Fruit fly (Drosophila melanogaster): ENCODE data around the gene Tspo.

Tspo gene

DNA sequence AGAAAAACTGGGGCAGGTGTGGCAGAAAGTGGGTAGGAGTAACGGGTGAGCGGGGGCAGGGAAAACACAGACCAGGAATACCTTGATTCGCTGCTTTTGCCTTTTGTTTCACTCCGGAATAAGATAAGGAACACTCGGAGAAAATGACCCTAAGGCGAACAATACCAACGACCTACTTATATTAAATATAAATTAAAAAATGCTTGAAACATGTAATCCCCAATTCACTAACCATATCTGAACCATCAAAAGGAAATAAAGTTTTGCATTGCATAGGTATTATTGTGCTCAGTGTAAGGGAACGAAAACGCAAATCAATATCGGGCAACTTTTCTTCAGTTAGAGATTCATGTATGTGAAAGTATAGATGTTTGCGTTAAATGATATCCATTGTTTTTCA lies 47.4 kb upstream of the Tspo start (continued):
- TF ChIP-seq CG18619 (GFP tag; optimal IDR thresholded peaks at IDR 0.05) (peak; percentile 57), Opbp (GFP tag; IDR thresholded peaks at IDR 0.05; ENCODE audit: partially characterized antibody) (no peak), CG14667 (GFP tag; IDR thresholded peaks at IDR 0.05) (0 out of 2 replicates have a peak, but pooled peaks have one; percentile 18), en (GFP tag; optimal IDR thresholded peaks at IDR 0.05) (no peak), Dbx (GFP tag; IDR thresholded peaks at IDR 0.05) (no peak), oc (tag; optimal IDR thresholded peaks at IDR 0.05) (peak; percentile 66), Scr (GFP tag; IDR thresholded peaks at IDR 0.05; ENCODE audit: partially characterized antibody) (no peak), CG6254 (GFP tag; optimal IDR thresholded peaks at IDR 0.05) (no peak), Lhr (GFP tag; optimal IDR thresholded peaks at IDR 0.05) (peak; percentile 25), fd96Cb (tag; optimal IDR thresholded peaks at IDR 0.05) (peak; percentile 4), sna (GFP tag; IDR thresholded peaks at IDR 0.05; ENCODE audit: partially characterized antibody) (no peak), cato (GFP tag; optimal IDR thresholded peaks at IDR 0.05; ENCODE audit: borderline replicate concordance) (peak; percentile 2), Oaz (GFP tag; IDR thresholded peaks at IDR 0.05) (peak; percentile 57), Six4 (GFP tag; optimal IDR thresholded peaks at IDR 0.05) (no peak), kay (GFP tag; optimal IDR thresholded peaks at IDR 0.05) (no peak), CG6813 (GFP tag; optimal IDR thresholded peaks at IDR 0.05) (no peak), CG1792 (GFP tag; optimal IDR thresholded peaks at IDR 0.05) (no peak), CG10147 (GFP tag; optimal IDR thresholded peaks at IDR 0.05) (peak; percentile 36), CG2712 (tag; optimal IDR thresholded peaks at IDR 0.05) (peak; percentile 65), CG9609 (GFP tag; optimal IDR thresholded peaks at IDR 0.05) (no peak), CG16779 (GFP tag; IDR thresholded peaks at IDR 0.05) (no peak), D19A (tag; optimal IDR thresholded peaks at IDR 0.05) (peak; percentile 54), phol (tag; optimal IDR thresholded peaks at IDR 0.05) (peak; percentile 54), HLH3B (GFP tag; IDR thresholded peaks at IDR 0.05) (peak; percentile 58), CG10565 (GFP tag; optimal IDR thresholded peaks at IDR 0.05) (no peak), CG31388 (GFP tag; optimal IDR thresholded peaks at IDR 0.05) (no peak), CG18599 (GFP tag; optimal IDR thresholded peaks at IDR 0.05) (peak; percentile 29), repo (GFP tag; optimal IDR thresholded peaks at IDR 0.05) (no peak), CG18764 (GFP tag; optimal IDR thresholded peaks at IDR 0.05) (peak; percentile 1), Dp (GFP tag; optimal IDR thresholded peaks at IDR 0.05) (no peak), lola (GFP tag; optimal IDR thresholded peaks at IDR 0.05) (peak in 1 of 3 experiments; percentile 51), btn (GFP tag; optimal IDR thresholded peaks at IDR 0.05) (no peak), CG30431 (GFP tag; optimal IDR thresholded peaks at IDR 0.05) (peak; percentile 39), bab2 (GFP tag; optimal IDR thresholded peaks at IDR 0.05) (peak; percentile 33), twi (tag; optimal IDR thresholded peaks at IDR 0.05) (peak; percentile 26), Sry-δ (GFP tag; optimal IDR thresholded peaks at IDR 0.05) (no peak), CG3163 (GFP tag; optimal IDR thresholded peaks at IDR 0.05) (no peak), Gsc (GFP tag; IDR thresholded peaks at IDR 0.05) (no peak), Drgx (GFP tag; IDR thresholded peaks at IDR 0.05) (no peak), CG13624 (GFP tag; optimal IDR thresholded peaks at IDR 0.05) (no peak), CG7556 (GFP tag; optimal IDR thresholded peaks at IDR 0.05) (peak; percentile 50), Awh (GFP tag; IDR thresholded peaks at IDR 0.05) (peak; percentile 52; the same call in 1 of the 2 replicates), slp2 (GFP tag; optimal IDR thresholded peaks at IDR 0.05) (no peak), gcm2 (GFP tag; optimal IDR thresholded peaks at IDR 0.05) (no peak), CG12236 (GFP tag; optimal IDR thresholded peaks at IDR 0.05) (no peak), ro (GFP tag; IDR thresholded peaks at IDR 0.05) (no peak), HmgD (GFP tag; optimal IDR thresholded peaks at IDR 0.05) (no peak), Mad (GFP tag; optimal IDR thresholded peaks at IDR 0.05) (no peak), Fer3 (tag; optimal IDR thresholded peaks at IDR 0.05) (peak; percentile 1), dati (GFP tag; IDR thresholded peaks at IDR 0.05) (no peak), scrt (GFP tag; optimal IDR thresholded peaks at IDR 0.05) (no peak)
